Fruit fly (Drosophila melanogaster): Measurements from ENCODE around the gene CG12516.

- TF ChIP-seq Pif1B (GFP tag; optimal IDR thresholded peaks at IDR 0.05) = no peak
- TF ChIP-seq CG12605 (GFP tag; IDR thresholded peaks at IDR 0.05) = no peak
- peak; percentile 0 for TF ChIP-seq CG17806 (tag; optimal IDR thresholded peaks at IDR 0.05)
- TF ChIP-seq gl (tag; optimal IDR thresholded peaks at IDR 0.05) = no peak
- no peak for TF ChIP-seq Snoo (tag; optimal IDR thresholded peaks at IDR 0.05)
- peak; percentile 17 for TF ChIP-seq Pif1A (GFP tag; optimal IDR thresholded peaks at IDR 0.05)
- no peak for TF ChIP-seq CG10348 (GFP tag; IDR thresholded peaks at IDR 0.05)
- TF ChIP-seq D1 (tag; optimal IDR thresholded peaks at IDR 0.05) = no peak
- TF ChIP-seq fd96Ca (GFP tag; IDR thresholded peaks at IDR 0.05) = 0 out of 3 replicates have a peak, but pooled peaks have one; percentile 44
Observed at dm6 chr3R:28307926-28308746, 3.7 kb upstream of the CG12516 start.

All from whole organism, pupa.